Worm (Caenorhabditis elegans): ENCODE measurements around the gene R01B10.2.

The R01B10.2 gene

ce11 chrV:6053188-6053687 lies 12.0 kb upstream of the R01B10.2 start, which contains the start of gene seip-1:
TSS of gene seip-1 (minus strand) at chrV:6053238.
- peak; percentile 66 for TF ChIP-seq F16B12.6 (tag; optimal IDR thresholded peaks at IDR 0.05)
- peak; percentile 70 for TF ChIP-seq irx-1 (tag; optimal IDR thresholded peaks at IDR 0.05)
- TF ChIP-seq lin-13 (GFP tag; optimal IDR thresholded peaks at IDR 0.05): peak; percentile 72
- TF ChIP-seq fkh-8 (tag; optimal IDR thresholded peaks at IDR 0.05): peak; percentile 92
- TF ChIP-seq alr-1 (tag; optimal IDR thresholded peaks at IDR 0.05; ENCODE audit: borderline replicate concordance): no peak
- peak; percentile 89 for TF ChIP-seq skn-1 (tag; optimal IDR thresholded peaks at IDR 0.05)
- peak; percentile 58 for TF ChIP-seq lir-3 (tag; optimal IDR thresholded peaks at IDR 0.05; ENCODE audit: poor library complexity)
- peak; percentile 67 for TF ChIP-seq jun-1 (tag; optimal IDR thresholded peaks at IDR 0.05)
- TF ChIP-seq nhr-71 (tag; optimal IDR thresholded peaks at IDR 0.05): peak; percentile 92
- peak; percentile 90 for TF ChIP-seq xbp-1 (tag; optimal IDR thresholded peaks at IDR 0.05)
- peak; percentile 97 for TF ChIP-seq lin-14 (GFP tag; optimal IDR thresholded peaks at IDR 0.05)
- no peak for TF ChIP-seq nhr-76 (tag; optimal IDR thresholded peaks at IDR 0.05)
- peak; percentile 71 for TF ChIP-seq snpc-4 (tag; optimal IDR thresholded peaks at IDR 0.05)
- TF ChIP-seq snu-23 (GFP tag; optimal IDR thresholded peaks at IDR 0.05): peak; percentile 91
- peak; percentile 84 to 90 for TF ChIP-seq efl-1 (optimal IDR thresholded peaks at IDR 0.05)
- peak; percentile 78 to 96 for TF ChIP-seq efl-1 (GFP tag; optimal IDR thresholded peaks at IDR 0.05 in 1 of 2)
- peak; percentile 68 for TF ChIP-seq zag-1 (tag; optimal IDR thresholded peaks at IDR 0.05)
- TF ChIP-seq C16A3.4 (tag; optimal IDR thresholded peaks at IDR 0.05): peak; percentile 88
- TF ChIP-seq ztf-4 (tag; optimal IDR thresholded peaks at IDR 0.05): peak; percentile 64
- TF ChIP-seq unc-86 (tag; optimal IDR thresholded peaks at IDR 0.05): peak; percentile 75
- TF ChIP-seq nhr-77 (tag; optimal IDR thresholded peaks at IDR 0.05): peak; percentile 78
- no peak for TF ChIP-seq unc-98 (GFP tag; IDR thresholded peaks at IDR 0.05)
- peak; percentile 39 for TF ChIP-seq mef-2 (tag; optimal IDR thresholded peaks at IDR 0.05)
- TF ChIP-seq isw-1 (GFP tag; IDR thresholded peaks at IDR 0.05): peak; percentile 69
- TF ChIP-seq fkh-4 (tag; optimal IDR thresholded peaks at IDR 0.05; ENCODE audit: borderline replicate concordance): no peak
- TF ChIP-seq mab-9 (GFP tag; IDR thresholded peaks at IDR 0.05): peak; percentile 56
- no peak for TF ChIP-seq hlh-4 (tag; optimal IDR thresholded peaks at IDR 0.05)
- no peak for TF ChIP-seq grh-1 (GFP tag; IDR thresholded peaks at IDR 0.05)
- TF ChIP-seq dsc-1 (tag; optimal IDR thresholded peaks at IDR 0.05): peak; percentile 51
- peak; percentile 83 for TF ChIP-seq nhr-47 (tag; optimal IDR thresholded peaks at IDR 0.05)
- no peak for TF ChIP-seq Y116A8C.19 (tag; optimal IDR thresholded peaks at IDR 0.05; ENCODE audit: borderline replicate concordance)
- peak; percentile 85 for TF ChIP-seq swsn-7 (tag; optimal IDR thresholded peaks at IDR 0.05)
- peak; percentile 57 for TF ChIP-seq ceh-8 (GFP tag; optimal IDR thresholded peaks at IDR 0.05)
- peak; percentile 72 for TF ChIP-seq blmp-1 (tag; optimal IDR thresholded peaks at IDR 0.05)
- peak; percentile 83 for TF ChIP-seq nhr-85 (tag)
- peak; percentile 75 for TF ChIP-seq tbx-2 (tag; optimal IDR thresholded peaks at IDR 0.05)
- TF ChIP-seq lin-39 (tag; optimal IDR thresholded peaks at IDR 0.05): no peak
- peak; percentile 75 for TF ChIP-seq fos-1 (tag; optimal IDR thresholded peaks at IDR 0.05)
- TF ChIP-seq zip-4 (GFP tag; optimal IDR thresholded peaks at IDR 0.05): no peak
- TF ChIP-seq elt-2 (tag; optimal IDR thresholded peaks at IDR 0.05): peak; percentile 56
- TF ChIP-seq nhr-11 (tag; optimal IDR thresholded peaks at IDR 0.05): peak; percentile 47
- TF ChIP-seq lin-35 (GFP tag; optimal IDR thresholded peaks at IDR 0.05): peak; percentile 81 to 87
- peak; percentile 19 for TF ChIP-seq ceh-90 (tag; optimal IDR thresholded peaks at IDR 0.05)
- TF ChIP-seq C04F5.9 (tag; optimal IDR thresholded peaks at IDR 0.05): no peak
- peak; percentile 80 for TF ChIP-seq lin-15B (tag; optimal IDR thresholded peaks at IDR 0.05)
- TF ChIP-seq pax-3 (tag; optimal IDR thresholded peaks at IDR 0.05): peak; percentile 25
- peak; percentile 81 for TF ChIP-seq rnt-1 (tag; optimal IDR thresholded peaks at IDR 0.05)
- no peak for TF ChIP-seq sox-4 (tag; optimal IDR thresholded peaks at IDR 0.05)
- peak; percentile 43 for TF ChIP-seq ama-1 (optimal IDR thresholded peaks at IDR 0.05)
- TF ChIP-seq dpl-1 (GFP tag; optimal IDR thresholded peaks at IDR 0.05): peak; percentile 71 to 81 (median 72)
- peak in 2 of 6 experiments; percentile 56 to 58 for TF ChIP-seq elt-3 (tag; optimal IDR thresholded peaks at IDR 0.05)
- TF ChIP-seq ets-5 (GFP tag; IDR thresholded peaks at IDR 0.05): no peak
- TF ChIP-seq ceh-88 (GFP tag; IDR thresholded peaks at IDR 0.05): peak; percentile 76
- peak; percentile 94 for TF ChIP-seq mep-1 (tag; optimal IDR thresholded peaks at IDR 0.05)
